Worm (Caenorhabditis elegans): ENCODE measurements around the gene Y38A10A.11.

DNA sequence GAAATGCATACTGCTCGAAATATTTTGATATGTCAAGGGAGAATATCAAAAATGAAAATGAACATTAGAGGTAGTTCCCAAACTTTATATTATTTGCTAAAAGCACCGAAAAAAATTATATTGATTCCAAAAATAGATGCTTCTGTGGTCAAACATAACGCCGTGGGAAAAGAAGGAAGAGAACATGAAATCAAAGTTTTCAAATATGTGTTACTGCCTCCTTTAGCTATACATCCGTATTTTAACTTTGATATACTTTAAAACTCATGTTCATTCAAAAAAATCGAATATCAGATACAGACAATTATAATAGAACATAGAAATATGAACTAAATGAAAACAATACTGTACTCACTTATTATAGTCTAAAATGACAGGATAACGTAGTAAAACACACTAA lies at the start of gene Y38A10A.11:
- TF ChIP-seq sea-1 (GFP tag; conservative IDR thresholded peaks at IDR 0.05) (no peak), ama-1 (optimal IDR thresholded peaks at IDR 0.05) (no peak), hnd-1 (tag; optimal IDR thresholded peaks at IDR 0.05) (no peak), flt-1 (GFP tag; IDR thresholded peaks at IDR 0.05) (no peak), pes-1 (GFP tag; IDR thresholded peaks at IDR 0.05) (no peak), scrt-1 (GFP tag; IDR thresholded peaks at IDR 0.05) (no peak), hmbx-1 (tag; optimal IDR thresholded peaks at IDR 0.05) (no peak), F13C5.2 (tag; optimal IDR thresholded peaks at IDR 0.05) (no peak)

Measured in whole organism, early embryonic.